Fruit fly (Drosophila melanogaster): ENCODE data around the gene primo-1.
A peak's percentile ranks its signal among the peaks of the same experiment; 100 is the strongest.

primo-1 gene

dm6 chr3R:13713984-13714532 lies 2.4 kb upstream of the primo-1 start (continued):
- TF ChIP-seq CG6163 (GFP tag; IDR thresholded peaks at IDR 0.05) (peak; percentile 56; the same call in 2 of the 3 replicates), CG3032 (tag; optimal IDR thresholded peaks at IDR 0.05) (peak; percentile 1), fd85E (GFP tag; optimal IDR thresholded peaks at IDR 0.05) (no peak), Gug (GFP tag; IDR thresholded peaks at IDR 0.05) (peak; percentile 52), CG8319 (GFP tag; optimal IDR thresholded peaks at IDR 0.05) (no peak), dac (GFP tag; optimal IDR thresholded peaks at IDR 0.05) (no peak), CG7368 (GFP tag; optimal IDR thresholded peaks at IDR 0.05) (peak; percentile 41), CG3919 (GFP tag; optimal IDR thresholded peaks at IDR 0.05) (peak; percentile 43)

DNA sequence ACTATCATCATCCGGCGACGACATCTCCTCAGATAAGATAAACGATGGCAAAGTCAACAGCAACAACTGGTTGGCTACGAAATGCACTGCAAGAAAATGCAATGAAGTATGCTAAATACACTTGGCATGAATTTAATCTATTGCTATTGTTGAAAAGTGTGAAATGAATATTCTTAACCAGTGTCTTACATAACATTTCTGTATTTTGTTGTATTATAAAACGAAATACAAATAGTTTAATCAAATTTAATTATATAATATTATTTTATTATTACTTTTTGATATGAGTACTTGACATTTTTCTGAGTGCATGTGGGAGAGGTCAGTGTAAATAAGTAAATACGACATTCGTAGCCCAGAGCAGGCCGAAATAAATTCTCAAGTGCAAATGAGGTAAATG lies 1.9 kb upstream of the primo-1 start:
- TF ChIP-seq Eip93F (GFP tag; optimal IDR thresholded peaks at IDR 0.05) (no peak), CG10669 (GFP tag; optimal IDR thresholded peaks at IDR 0.05) (peak; percentile 46), Ets96B (tag; optimal IDR thresholded peaks at IDR 0.05) (peak; percentile 69), CG11294 (GFP tag; IDR thresholded peaks at IDR 0.05) (peak; percentile 31; the same call in 1 of the 2 replicates), CG32006 (GFP tag; optimal IDR thresholded peaks at IDR 0.05) (peak; percentile 80), CG11762 (GFP tag; optimal IDR thresholded peaks at IDR 0.05; ENCODE audit: insufficient read depth) (peak; percentile 5), dac (GFP tag; optimal IDR thresholded peaks at IDR 0.05) (no peak), svp (GFP tag) (no peak), CG6276 (GFP tag; optimal IDR thresholded peaks at IDR 0.05) (peak; percentile 53), CG4318 (GFP tag; optimal IDR thresholded peaks at IDR 0.05) (peak; percentile 59), salr (GFP tag; optimal IDR thresholded peaks at IDR 0.05) (peak in 1 of 2 experiments; percentile 44), vri (GFP tag; optimal IDR thresholded peaks at IDR 0.05) (no peak), dsx (GFP tag; optimal IDR thresholded peaks at IDR 0.05; ENCODE audit: poor library complexity, severe bottlenecking) (peak; percentile 52), pdm3 (GFP tag; optimal IDR thresholded peaks at IDR 0.05) (peak; percentile 40), CG8119 (GFP tag; IDR thresholded peaks at IDR 0.05) (peak; percentile 79), Met (GFP tag; optimal IDR thresholded peaks at IDR 0.05) (no peak), eg (GFP tag; IDR thresholded peaks at IDR 0.05) (peak; percentile 64; the same call in 2 of the 3 replicates), CG34406 (GFP tag; optimal IDR thresholded peaks at IDR 0.05) (peak; percentile 52), fkh (GFP tag; optimal IDR thresholded peaks at IDR 0.05) (peak; percentile 41), OdsH (GFP tag; optimal IDR thresholded peaks at IDR 0.05) (peak; percentile 60), Lpt (GFP tag; optimal IDR thresholded peaks at IDR 0.05) (peak; percentile 39), CG6808 (GFP tag; optimal IDR thresholded peaks at IDR 0.05) (peak; percentile 49), acj6 (GFP tag; optimal IDR thresholded peaks at IDR 0.05) (peak; percentile 32), CG6792 (GFP tag; optimal IDR thresholded peaks at IDR 0.05) (peak; percentile 33), CG15336 (GFP tag; IDR thresholded peaks at IDR 0.05) (peak; percentile 78), ss (GFP tag; optimal IDR thresholded peaks at IDR 0.05) (peak; percentile 52 to 68), CG8319 (GFP tag; optimal IDR thresholded peaks at IDR 0.05) (no peak), CG6163 (GFP tag; IDR thresholded peaks at IDR 0.05) (peak; percentile 38; the same call in 1 of the 3 replicates), Smox (GFP tag; optimal IDR thresholded peaks at IDR 0.05) (no peak), CG3919 (GFP tag; optimal IDR thresholded peaks at IDR 0.05) (peak; percentile 48), CG31627 (GFP tag; optimal IDR thresholded peaks at IDR 0.05) (no peak), achi (GFP tag; optimal IDR thresholded peaks at IDR 0.05) (peak; percentile 57), net (GFP tag; optimal IDR thresholded peaks at IDR 0.05) (peak; percentile 34), CG7368 (GFP tag; optimal IDR thresholded peaks at IDR 0.05) (no peak), spab (GFP tag; optimal IDR thresholded peaks at IDR 0.05) (peak; percentile 36), CG10631 (GFP tag; optimal IDR thresholded peaks at IDR 0.05) (peak; percentile 48), CG8632 (GFP tag; optimal IDR thresholded peaks at IDR 0.05) (peak; percentile 60), Gug (GFP tag; IDR thresholded peaks at IDR 0.05) (peak; percentile 62), CG9139 (GFP tag; optimal IDR thresholded peaks at IDR 0.05) (peak; percentile 49), Eip78C (GFP tag) (peak; percentile 74), Hr4 (GFP tag; optimal IDR thresholded peaks at IDR 0.05) (peak; percentile 39), Blimp-1 (GFP tag; optimal IDR thresholded peaks at IDR 0.05) (no peak), CG16779 (tag; optimal IDR thresholded peaks at IDR 0.05) (peak; percentile 40), topi (GFP tag; optimal IDR thresholded peaks at IDR 0.05) (no peak), CG3032 (tag; optimal IDR thresholded peaks at IDR 0.05) (peak; percentile 54)
